Worm (Caenorhabditis elegans) whole organism, late embryonic: Measurements from ENCODE around the gene prk-2.

Experiments used
- C08G9.2 ChIP-seq: sonication (generic microtip); optimal IDR thresholded peaks from 2 replicates; lab custom pipeline; 2016; ENCODE audit warnings: mild to moderate bottlenecking, missing genetic modification characterization, moderate library complexity, missing compliant biosample characterization
- F13H6.1 ChIP-seq: sonication (generic microtip); optimal IDR thresholded peaks from 2 replicates; lab custom pipeline; 2016; ENCODE audit warnings: missing genetic modification characterization, missing compliant biosample characterization
- K02D7.2 ChIP-seq: sonication (generic microtip); optimal IDR thresholded peaks from 2 replicates; lab custom pipeline; 2017; ENCODE audit warnings: mild to moderate bottlenecking, missing genetic modification characterization, missing compliant biosample characterization
- K09A11.1 ChIP-seq: sonication (generic microtip); optimal IDR thresholded peaks from 2 replicates; lab custom pipeline; 2017; ENCODE audit warnings: antibody characterized with exemption, mild to moderate bottlenecking, missing genetic modification characterization, missing compliant biosample characterization; ENCODE audit not compliant: insufficient read depth
- T23F11.4 ChIP-seq: fragments of 200-800 bp; sonication (Bioruptor generic); optimal IDR thresholded peaks from 2 replicates; lab custom pipeline; 2018; ENCODE audit warnings: mild to moderate bottlenecking, missing genetic modification characterization, missing compliant biosample characterization
- ahr-1 ChIP-seq: sonication (generic microtip); optimal IDR thresholded peaks from 2 replicates; lab custom pipeline; 2016; ENCODE audit warnings: missing genetic modification characterization, missing compliant biosample characterization
- ama-1 ChIP-seq: fragments of 150-350 bp; optimal IDR thresholded peaks from 2 replicates; lab custom pipeline; 2014
- ceh-14 ChIP-seq: sonication (generic microtip); optimal IDR thresholded peaks from 2 replicates; lab custom pipeline; 2016; ENCODE audit warnings: missing genotype, missing genetic modification characterization, missing compliant biosample characterization
- ceh-19 ChIP-seq: fragments of 200-800 bp; sonication (Bioruptor generic); optimal IDR thresholded peaks from 2 replicates; lab custom pipeline; 2018; ENCODE audit warnings: mild to moderate bottlenecking, missing genetic modification characterization, missing compliant biosample characterization
- ceh-22 ChIP-seq: sonication (generic microtip); optimal IDR thresholded peaks from 2 replicates; lab custom pipeline; 2017; ENCODE audit warnings: missing biosample characterization, missing genetic modification characterization
- ceh-34 ChIP-seq: sonication (generic microtip); optimal IDR thresholded peaks from 2 replicates; lab custom pipeline; 2016; ENCODE audit warnings: mild to moderate bottlenecking, missing genetic modification characterization, missing compliant biosample characterization
- ceh-45 ChIP-seq: fragments of 200-800 bp; sonication (Bioruptor generic); IDR thresholded peaks from 2 replicates; pipeline ENCODE4 v1.3.6; 2022; ENCODE audit warnings: missing genetic modification reagents, missing genetic modification characterization, missing compliant biosample characterization
- ceh-48 ChIP-seq: sonication (generic microtip); optimal IDR thresholded peaks from 2 replicates; lab custom pipeline; 2016; ENCODE audit warnings: missing genetic modification characterization, inconsistent platforms, missing compliant biosample characterization
- ceh-6 ChIP-seq: fragments of 200-800 bp; sonication (Bioruptor generic); optimal IDR thresholded peaks from 2 replicates; lab custom pipeline; 2018; ENCODE audit warnings: mild to moderate bottlenecking, missing genetic modification characterization, missing compliant biosample characterization
- ceh-9 ChIP-seq: sonication (generic microtip); optimal IDR thresholded peaks from 2 replicates; lab custom pipeline; 2016; ENCODE audit warnings: mild to moderate bottlenecking, missing genetic modification characterization, inconsistent platforms, missing compliant biosample characterization
- che-1 ChIP-seq: sonication (generic microtip); optimal IDR thresholded peaks from 2 replicates; lab custom pipeline; 2016; ENCODE audit warnings: mild to moderate bottlenecking, missing genetic modification characterization, missing compliant biosample characterization
- dmd-4 ChIP-seq: sonication (generic microtip); optimal IDR thresholded peaks from 2 replicates; lab custom pipeline; 2016; ENCODE audit warnings: borderline replicate concordance, missing genetic modification characterization, missing compliant biosample characterization
- dve-1 ChIP-seq: sonication (generic microtip); optimal IDR thresholded peaks from 2 replicates; lab custom pipeline; 2017; ENCODE audit warnings: antibody characterized with exemption, mild to moderate bottlenecking, missing genetic modification characterization, missing compliant biosample characterization
- elt-4 ChIP-seq: sonication (generic microtip); optimal IDR thresholded peaks from 2 replicates; lab custom pipeline; 2016; ENCODE audit warnings: missing genetic modification characterization, missing compliant biosample characterization
- ets-4 ChIP-seq: sonication (generic microtip); optimal IDR thresholded peaks from 2 replicates; lab custom pipeline; 2016; ENCODE audit warnings: missing genetic modification characterization, missing compliant biosample characterization
- eyg-1 ChIP-seq: sonication (generic microtip); optimal IDR thresholded peaks from 2 replicates; lab custom pipeline; 2016; ENCODE audit warnings: missing genotype, missing genetic modification characterization, missing compliant biosample characterization
- fkh-10 ChIP-seq: fragments of 150-350 bp; optimal IDR thresholded peaks from 2 replicates; lab custom pipeline; 2014; ENCODE audit warnings: missing biosample characterization, missing genetic modification reagents, missing genetic modification characterization
- hlh-13 ChIP-seq: fragments of 200-800 bp; sonication (Bioruptor generic); optimal IDR thresholded peaks from 2 replicates; lab custom pipeline; 2018; ENCODE audit warnings: mild to moderate bottlenecking, missing genetic modification characterization, missing compliant biosample characterization
- hlh-15 ChIP-seq: sonication (generic microtip); optimal IDR thresholded peaks from 2 replicates; lab custom pipeline; 2016; ENCODE audit warnings: missing genetic modification characterization, missing compliant biosample characterization
- hlh-6 ChIP-seq: sonication (generic microtip); optimal IDR thresholded peaks from 2 replicates; lab custom pipeline; 2016; ENCODE audit warnings: missing genotype, missing genetic modification characterization, missing compliant biosample characterization
- lim-6 ChIP-seq: sonication (generic microtip); optimal IDR thresholded peaks from 2 replicates; lab custom pipeline; 2016; ENCODE audit warnings: missing genetic modification characterization, missing compliant biosample characterization
- mec-3 ChIP-seq: sonication (generic microtip); optimal IDR thresholded peaks from 2 replicates; lab custom pipeline; 2016; ENCODE audit warnings: borderline replicate concordance, missing genetic modification characterization, missing compliant biosample characterization
- nfya-1 ChIP-seq: sonication (generic microtip); optimal IDR thresholded peaks from 2 replicates; lab custom pipeline; 2017; ENCODE audit warnings: missing genetic modification characterization, mild to moderate bottlenecking, missing compliant biosample characterization, antibody characterized with exemption, moderate library complexity
- nhr-232 ChIP-seq: sonication (generic microtip); optimal IDR thresholded peaks from 2 replicates; lab custom pipeline; 2016; ENCODE audit warnings: missing genetic modification characterization, missing compliant biosample characterization
- npax-4 ChIP-seq: sonication (generic microtip); optimal IDR thresholded peaks from 2 replicates; lab custom pipeline; 2016; ENCODE audit warnings: missing genetic modification characterization, missing compliant biosample characterization
- pat-9 ChIP-seq: fragments of 200-800 bp; sonication (Bioruptor generic); optimal IDR thresholded peaks from 2 replicates; lab custom pipeline; 2018; ENCODE audit warnings: mild to moderate bottlenecking, missing genetic modification characterization, moderate library complexity, missing compliant biosample characterization
- pax-1 ChIP-seq: fragments of 150-350 bp; optimal IDR thresholded peaks from 2 replicates; lab custom pipeline; 2014; ENCODE audit warnings: missing biosample characterization, missing genetic modification characterization
- pha-2 ChIP-seq: sonication (generic microtip); optimal IDR thresholded peaks from 2 replicates; lab custom pipeline; 2017; ENCODE audit warnings: mild to moderate bottlenecking, missing genetic modification characterization, missing compliant biosample characterization
- sdc-2 ChIP-seq: sonication (generic microtip); optimal IDR thresholded peaks from 2 replicates; lab custom pipeline; 2016; ENCODE audit warnings: missing genotype, missing genetic modification characterization, missing compliant biosample characterization
- syd-9 ChIP-seq: sonication (generic microtip); optimal IDR thresholded peaks from 2 replicates; lab custom pipeline; 2016; ENCODE audit warnings: mild to moderate bottlenecking, missing genetic modification characterization, moderate library complexity, missing compliant biosample characterization
- tbx-7 ChIP-seq: sonication (generic microtip); optimal IDR thresholded peaks from 2 replicates; lab custom pipeline; 2016; ENCODE audit warnings: missing genotype, missing genetic modification characterization, missing compliant biosample characterization
- unc-42 ChIP-seq: sonication (generic microtip); optimal IDR thresholded peaks from 2 replicates; lab custom pipeline; 2016; ENCODE audit warnings: missing genotype, missing genetic modification characterization, missing compliant biosample characterization

Gene prk-2

ce11 chrIII:3400444-3400843 is 30.4 kb upstream of the prk-2 start:
- TF ChIP-seq ets-4 (tag; lab: Kevin White, UChicago) (no peak), C08G9.2 (no peak), fkh-10 (GFP tag; lab: Kevin White, UChicago) (no peak), pha-2 (tag; lab: Kevin White, UChicago) (no peak), ceh-6 (GFP tag; lab: Kevin White, UChicago) (no peak), nfya-1 (tag; lab: Kevin White, UChicago) (no peak), ceh-48 (no peak), elt-4 (tag; lab: Kevin White, UChicago) (no peak), ceh-22 (tag; lab: Kevin White, UChicago) (no peak), hlh-15 (tag; lab: Kevin White, UChicago) (no peak), T23F11.4 (GFP tag; lab: Kevin White, UChicago) (no peak), K02D7.2 (tag; lab: Kevin White, UChicago) (no peak), ceh-34 (no peak), dmd-4 (no peak), pat-9 (tag; lab: Kevin White, UChicago) (no peak), F13H6.1 (tag; lab: Kevin White, UChicago) (no peak), K09A11.1 (no peak)

- no peak for TF ChIP-seq mec-3 (tag; lab: Kevin White, UChicago)
- TF ChIP-seq ahr-1 (tag; lab: Kevin White, UChicago), result no peak
- no peak for TF ChIP-seq C08G9.2
- peak; percentile 29 for TF ChIP-seq ceh-48
- TF ChIP-seq, all 69 proteins: peak for 1
Observed at ce11 chrIII:3398485-3398884, 28.5 kb upstream of the prk-2 start.

- no peak for TF ChIP-seq ceh-48
- TF ChIP-seq fkh-10 (GFP tag; lab: Kevin White, UChicago), result no peak
- no peak for TF ChIP-seq pax-1 (tag; lab: Kevin White, UChicago)
- no peak for TF ChIP-seq ceh-22 (tag; lab: Kevin White, UChicago)
- no peak for TF ChIP-seq ama-1 (lab: Kevin White, UChicago)
- no peak for TF ChIP-seq eyg-1 (tag; lab: Kevin White, UChicago)
- no peak for TF ChIP-seq lim-6
- TF ChIP-seq hlh-6 (tag; lab: Kevin White, UChicago), result no peak
- no peak for TF ChIP-seq dmd-4
- no peak for TF ChIP-seq npax-4 (tag; lab: Kevin White, UChicago)
Observed at ce11 chrIII:3397678-3398077, 27.7 kb upstream of the prk-2 start, which contains the start of gene clpf-1. TSS of gene clpf-1 (plus strand) at chrIII:3397743.

- TF ChIP-seq ceh-34, result no peak
- no peak for TF ChIP-seq ets-4 (tag; lab: Kevin White, UChicago)
- TF ChIP-seq unc-42 (tag; lab: Kevin White, UChicago), result peak; percentile 10
- TF ChIP-seq, all 69 proteins: peak for 1
Observed at ce11 chrIII:3395874-3396467, 26.0 kb upstream of the prk-2 start, which contains the start of gene cri-3. TSS of gene cri-3 (plus strand) at chrIII:3396355.

- TF ChIP-seq nhr-232 (tag; lab: Kevin White, UChicago) (no peak), K02D7.2 (tag; lab: Kevin White, UChicago) (no peak), mec-3 (tag; lab: Kevin White, UChicago) (no peak), ceh-19 (GFP tag; lab: Kevin White, UChicago) (no peak), tbx-7 (tag; lab: Kevin White, UChicago) (no peak), che-1 (tag; lab: Kevin White, UChicago) (no peak), sdc-2 (no peak)
Observed at ce11 chrIII:3395112-3395511, 25.1 kb upstream of the prk-2 start.

- TF ChIP-seq pax-1 (tag; lab: Kevin White, UChicago) (no peak), lim-6 (no peak), ceh-14 (tag; lab: Kevin White, UChicago) (no peak), K02D7.2 (tag; lab: Kevin White, UChicago) (no peak), ceh-45 (GFP tag; lab: Robert Waterston, UW) (no peak), ceh-9 (no peak), hlh-13 (no peak), syd-9 (tag; lab: Kevin White, UChicago) (no peak), dve-1 (no peak)
Observed at ce11 chrIII:3393687-3394086, 23.7 kb upstream of the prk-2 start, which contains the start of gene mlc-4. TSS of gene mlc-4 (minus strand) at chrIII:3393787.
